Fruit fly (Drosophila melanogaster): ENCODE results near the gene CG4572.

CG4572 gene

dm6 chr3R:19880431-19880939 lies 16.3 kb upstream of the CG4572 start (continued):
- no peak for TF ChIP-seq stc (GFP tag; IDR thresholded peaks at IDR 0.05)
- TF ChIP-seq lbe (GFP tag; optimal IDR thresholded peaks at IDR 0.05) = peak; percentile 47
- no peak for TF ChIP-seq HLH3B (GFP tag; IDR thresholded peaks at IDR 0.05)
- no peak for TF ChIP-seq Trl (optimal IDR thresholded peaks at IDR 0.05)
- peak; percentile 49 for TF ChIP-seq Trl (GFP tag; optimal IDR thresholded peaks at IDR 0.05)
- TF ChIP-seq CG13296 (GFP tag; optimal IDR thresholded peaks at IDR 0.05) = peak; percentile 86
- TF ChIP-seq zfh1 (GFP tag; IDR thresholded peaks at IDR 0.05) = no peak; the same call in 2 of the 3 replicates
- peak; percentile 77 for TF ChIP-seq sug (tag; optimal IDR thresholded peaks at IDR 0.05)
- TF ChIP-seq abd-A (tag; optimal IDR thresholded peaks at IDR 0.05) = no peak
- TF ChIP-seq ara (GFP tag; IDR thresholded peaks at IDR 0.05) = 0 out of 2 replicates have a peak, but pooled peaks have one; percentile 18
- TF ChIP-seq CG9817 (tag; optimal IDR thresholded peaks at IDR 0.05) = peak; percentile 47
- 0 out of 2 replicates have a peak, but pooled peaks have one; percentile 21 for TF ChIP-seq E2f2 (GFP tag; IDR thresholded peaks at IDR 0.05)
- TF ChIP-seq vnd (GFP tag; IDR thresholded peaks at IDR 0.05; ENCODE audit: partially characterized antibody) = no peak
- TF ChIP-seq CG6683 (GFP tag; optimal IDR thresholded peaks at IDR 0.05) = peak; percentile 12
- no peak for TF ChIP-seq Gsc (GFP tag; IDR thresholded peaks at IDR 0.05)
- peak; percentile 21 for TF ChIP-seq CG13775 (GFP tag; optimal IDR thresholded peaks at IDR 0.05)
- no peak for TF ChIP-seq CG18011 (GFP tag; optimal IDR thresholded peaks at IDR 0.05)
- peak; percentile 71 for TF ChIP-seq CG11504 (tag; optimal IDR thresholded peaks at IDR 0.05)
- no peak for TF ChIP-seq bowl (GFP tag; IDR thresholded peaks at IDR 0.05)
- TF ChIP-seq ro (GFP tag; IDR thresholded peaks at IDR 0.05) = no peak
- TF ChIP-seq pnt (GFP tag; optimal IDR thresholded peaks at IDR 0.05) = peak; percentile 1
- no peak for TF ChIP-seq tna (GFP tag; IDR thresholded peaks at IDR 0.05; ENCODE audit: partially characterized antibody)
- peak; percentile 58 for TF ChIP-seq sob (GFP tag; IDR thresholded peaks at IDR 0.05)
- peak; percentile 46 for TF ChIP-seq mirr (GFP tag; optimal IDR thresholded peaks at IDR 0.05)
- peak; percentile 18 for TF ChIP-seq HLH54F (GFP tag; optimal IDR thresholded peaks at IDR 0.05)
- TF ChIP-seq grau (tag; optimal IDR thresholded peaks at IDR 0.05) = peak; percentile 96
- no peak for TF ChIP-seq YL-1 (GFP tag; optimal IDR thresholded peaks at IDR 0.05)
- peak; percentile 25 for TF ChIP-seq jumu (GFP tag; optimal IDR thresholded peaks at IDR 0.05)
- no peak for TF ChIP-seq CG10209 (GFP tag; optimal IDR thresholded peaks at IDR 0.05)
- TF ChIP-seq CG31388 (GFP tag; optimal IDR thresholded peaks at IDR 0.05) = no peak
- TF ChIP-seq CG3281 (GFP tag; optimal IDR thresholded peaks at IDR 0.05) = peak; percentile 51
- TF ChIP-seq CG7271 (tag; optimal IDR thresholded peaks at IDR 0.05) = no peak
- peak; percentile 44 for TF ChIP-seq Xbp1 (GFP tag; optimal IDR thresholded peaks at IDR 0.05)
- no peak for TF ChIP-seq ham (GFP tag; IDR thresholded peaks at IDR 0.05)
- TF ChIP-seq slou (GFP tag; optimal IDR thresholded peaks at IDR 0.05) = no peak
- TF ChIP-seq kay (GFP tag; optimal IDR thresholded peaks at IDR 0.05) = no peak
- TF ChIP-seq so (GFP tag; IDR thresholded peaks at IDR 0.05) = 0 out of 3 replicates have a peak, but pooled peaks have one; percentile 37
- peak; percentile 22 for TF ChIP-seq CG4854 (GFP tag; optimal IDR thresholded peaks at IDR 0.05)
- no peak for TF ChIP-seq TFAM (GFP tag; optimal IDR thresholded peaks at IDR 0.05)
- peak; percentile 18 for TF ChIP-seq CG16863 (GFP tag; optimal IDR thresholded peaks at IDR 0.05)
- peak; percentile 49 for TF ChIP-seq Blimp-1 (GFP tag; optimal IDR thresholded peaks at IDR 0.05)
- no peak for TF ChIP-seq CG18476 (GFP tag; optimal IDR thresholded peaks at IDR 0.05)
- TF ChIP-seq CG17912 (GFP tag; optimal IDR thresholded peaks at IDR 0.05) = no peak
- TF ChIP-seq CG12219 (GFP tag; optimal IDR thresholded peaks at IDR 0.05) = peak; percentile 24
- TF ChIP-seq Nf-YA (GFP tag; IDR thresholded peaks at IDR 0.05) = 0 out of 2 replicates have a peak, but pooled peaks have one; percentile 29
- no peak for TF ChIP-seq otp (GFP tag; IDR thresholded peaks at IDR 0.05)
- no peak for TF ChIP-seq danr (GFP tag; IDR thresholded peaks at IDR 0.05)
- TF ChIP-seq Neu2 (GFP tag; optimal IDR thresholded peaks at IDR 0.05; ENCODE audit: borderline replicate concordance) = no peak
- TF ChIP-seq sr (GFP tag; IDR thresholded peaks at IDR 0.05) = peak; percentile 99
- peak; percentile 23 for TF ChIP-seq Hr3 (GFP tag; optimal IDR thresholded peaks at IDR 0.05)
- peak in 1 of 2 experiments; percentile 15 for TF ChIP-seq crp (GFP tag; optimal IDR thresholded peaks at IDR 0.05)
